Worm (Caenorhabditis elegans) whole organism, L1 larva: ENCODE results near the gene F13C5.2.

Experiments used
- alr-1 ChIP-seq: fragments of 200-800 bp; sonication (Bioruptor generic); optimal IDR thresholded peaks from 2 replicates; lab custom pipeline; 2018; ENCODE audit warnings: borderline replicate concordance, mild to moderate bottlenecking, missing genetic modification characterization, missing compliant biosample characterization
- elt-2 ChIP-seq: sonication (generic microtip); optimal IDR thresholded peaks from 2 replicates; lab custom pipeline; 2016; ENCODE audit warnings: missing genetic modification characterization, mild to moderate bottlenecking, inconsistent platforms, missing compliant biosample characterization, missing genetic modification reagents
- grh-1 ChIP-seq: fragments of 200-800 bp; sonication (Bioruptor generic); IDR thresholded peaks from 2 replicates; pipeline ENCODE4 v1.3.6; 2022; ENCODE audit warnings: missing genetic modification reagents, missing genetic modification characterization, missing compliant biosample characterization
- nhr-20 ChIP-seq: sonication (generic microtip); optimal IDR thresholded peaks from 2 replicates; lab custom pipeline; 2016; ENCODE audit warnings: mild to moderate bottlenecking, missing genetic modification characterization, missing compliant biosample characterization
- snpc-4 ChIP-seq: fragments of 150-350 bp; optimal IDR thresholded peaks from 2 replicates; lab custom pipeline; 2014; ENCODE audit warnings: missing biosample characterization, missing genetic modification characterization
- zag-1 ChIP-seq: fragments of 150-350 bp; optimal IDR thresholded peaks from 2 replicates; lab custom pipeline; 2014; ENCODE audit warnings: missing biosample characterization, missing genetic modification characterization

DNA sequence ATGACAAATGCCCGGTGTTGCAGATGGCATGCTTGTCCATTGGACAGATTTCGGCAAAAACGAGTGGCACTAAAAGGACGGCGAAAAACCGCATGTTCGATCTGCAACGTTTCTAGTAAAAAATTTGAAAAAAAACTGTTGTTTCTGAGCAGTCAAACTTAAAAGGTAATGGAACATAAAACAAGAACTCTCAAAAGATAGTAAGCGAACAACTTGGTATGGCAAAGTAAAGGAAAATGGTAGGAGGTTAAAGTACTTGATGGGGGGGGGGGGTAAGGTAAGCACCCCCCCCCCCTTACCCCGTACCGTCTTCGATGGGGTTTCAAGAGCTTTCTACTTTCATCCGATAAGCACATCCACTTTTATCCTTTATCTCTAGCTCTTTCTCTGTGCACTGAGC lies 14.6 kb downstream of the F13C5.2 start, which contains the start of gene F13C5.5:
- TF ChIP-seq snpc-4 (tag; lab: Kevin White, UChicago) (no peak), elt-2 (tag; lab: Kevin White, UChicago) (no peak), zag-1 (tag; lab: Kevin White, UChicago) (no peak), nhr-20 (no peak), grh-1 (GFP tag; lab: Robert Waterston, UW) (no peak), alr-1 (tag; lab: Kevin White, UChicago) (no peak)
